Worm (Caenorhabditis elegans): ENCODE results near the gene F14H12.17.
A peak's percentile ranks its signal among the peaks of the same experiment; 100 is the strongest.

The F14H12.17 gene

DNA sequence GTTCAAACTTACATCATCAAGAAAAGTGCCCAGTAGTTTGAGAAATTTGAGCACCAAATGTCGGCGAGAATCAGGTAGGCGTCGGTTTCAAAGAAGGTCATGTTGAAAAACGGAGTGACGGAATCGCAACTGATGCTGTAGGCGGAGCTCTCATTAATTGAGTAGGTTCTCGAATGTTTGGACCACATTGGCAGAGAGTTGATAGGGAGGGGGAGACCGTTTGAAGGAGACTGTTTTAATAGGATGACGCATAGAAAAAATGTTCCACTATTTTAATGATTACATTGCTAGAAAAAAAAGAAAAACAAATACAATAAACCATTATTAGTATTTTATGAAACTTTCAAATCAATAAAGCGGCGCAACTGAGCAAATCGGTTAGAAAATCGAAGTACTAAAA, at the start of gene F14H12.17:
Gene F14H12.17 (minus strand): TSS at position 101 of the 400 bp plus-strand sequence.
- no peak for TF ChIP-seq rbr-2 (tag; optimal IDR thresholded peaks at IDR 0.05)
- TF ChIP-seq pha-4 (GFP tag; IDR thresholded peaks at IDR 0.05), result no peak
- TF ChIP-seq pha-4 (tag; optimal IDR thresholded peaks at IDR 0.05), result no peak
- no peak for TF ChIP-seq R02D3.7 (tag; optimal IDR thresholded peaks at IDR 0.05)
- TF ChIP-seq gei-8 (GFP tag; optimal IDR thresholded peaks at IDR 0.05), result no peak
- TF ChIP-seq daf-19 (GFP tag; conservative IDR thresholded peaks at IDR 0.05), result no peak
- no peak for TF ChIP-seq lin-38 (GFP tag; IDR thresholded peaks at IDR 0.05)
- no peak for TF ChIP-seq mxl-2 (GFP tag; conservative IDR thresholded peaks at IDR 0.05)
- no peak for TF ChIP-seq spr-3 (GFP tag; optimal IDR thresholded peaks at IDR 0.05)
- no peak for TF ChIP-seq F44E2.7 (GFP tag; IDR thresholded peaks at IDR 0.05)
- no peak for TF ChIP-seq attf-4 (tag; optimal IDR thresholded peaks at IDR 0.05)

DNA sequence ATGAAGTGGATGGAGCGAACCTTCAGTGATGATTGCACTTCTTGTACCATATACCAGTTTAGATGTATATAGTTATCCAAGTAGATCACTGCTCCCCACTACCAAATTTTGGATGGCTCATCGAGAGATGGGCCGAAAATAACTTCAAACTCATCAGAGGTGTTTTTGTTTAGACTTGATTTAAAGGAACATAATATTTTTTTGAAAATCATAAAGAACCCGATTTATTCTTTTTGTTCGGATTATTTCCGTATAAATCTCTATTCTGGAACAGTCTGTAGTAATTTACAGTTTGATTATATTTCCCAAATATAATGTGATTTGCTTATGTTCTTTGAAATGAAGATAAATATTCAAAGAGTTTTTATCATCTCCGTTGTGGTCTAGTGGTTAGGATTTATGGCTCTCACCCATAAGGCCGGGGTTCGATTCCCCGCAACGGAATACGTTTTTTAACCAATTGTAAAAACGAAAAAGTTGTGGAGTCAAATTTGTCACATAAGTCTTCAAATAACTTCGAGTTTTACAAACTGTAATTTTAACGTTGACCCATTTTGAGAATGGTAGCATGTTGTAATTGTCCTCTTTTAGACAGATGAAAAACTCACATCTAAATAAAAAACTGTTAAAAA, 47.3 kb upstream of the F14H12.17 start:
- 0 out of 2 replicates have a peak, but pooled peaks have one; percentile 58 for TF ChIP-seq dmd-8 (GFP tag; IDR thresholded peaks at IDR 0.05)
- TF ChIP-seq lim-7 (GFP tag; IDR thresholded peaks at IDR 0.05), result peak; percentile 58; the same call in 1 of the 2 replicates
- TF ChIP-seq cey-2 (tag; optimal IDR thresholded peaks at IDR 0.05; ENCODE audit: borderline replicate concordance, insufficient read depth), result no peak
- TF ChIP-seq ceh-44 (GFP tag; IDR thresholded peaks at IDR 0.05), result 0 out of 2 replicates have a peak, but pooled peaks have one; percentile 40
- TF ChIP-seq nhr-111 (GFP tag; optimal IDR thresholded peaks at IDR 0.05), result no peak
- no peak for TF ChIP-seq nhr-11 (tag; optimal IDR thresholded peaks at IDR 0.05)
- no peak for TF ChIP-seq aha-1 (tag)
- 0 out of 2 replicates have a peak, but pooled peaks have one; percentile 52 for TF ChIP-seq Y48G9A.11 (GFP tag; IDR thresholded peaks at IDR 0.05)
- no peak for TF ChIP-seq ztf-11 (tag; optimal IDR thresholded peaks at IDR 0.05)
- TF ChIP-seq nhr-48 (tag; optimal IDR thresholded peaks at IDR 0.05), result peak; percentile 3
- peak; percentile 76 for TF ChIP-seq snpc-1.2 (GFP tag; IDR thresholded peaks at IDR 0.05)
- TF ChIP-seq lir-3 (tag; optimal IDR thresholded peaks at IDR 0.05), result peak; percentile 13
- peak; percentile 48; the same call in 1 of the 2 replicates for TF ChIP-seq pha-4 (GFP tag; IDR thresholded peaks at IDR 0.05)
- TF ChIP-seq pha-4 (tag; optimal IDR thresholded peaks at IDR 0.05), result no peak
- no peak for TF ChIP-seq nhr-102 (tag; optimal IDR thresholded peaks at IDR 0.05)
- TF ChIP-seq F26F4.8 (GFP tag; conservative IDR thresholded peaks at IDR 0.05), result 0 out of 2 replicates have a peak, but pooled peaks have one; percentile 22
- peak in 1 of 2 experiments; percentile 56 for TF ChIP-seq daf-16 (GFP tag; optimal IDR thresholded peaks at IDR 0.05)
- no peak for TF ChIP-seq daf-16 (tag; optimal IDR thresholded peaks at IDR 0.05)
- peak; percentile 76 for TF ChIP-seq vab-7 (GFP tag; IDR thresholded peaks at IDR 0.05)
- TF ChIP-seq dmd-6 (GFP tag; IDR thresholded peaks at IDR 0.05), result peak; percentile 29; the same call in 1 of the 2 replicates
- no peak for TF ChIP-seq lin-39 (tag; optimal IDR thresholded peaks at IDR 0.05)
- no peak for TF ChIP-seq arid-1 (GFP tag; conservative IDR thresholded peaks at IDR 0.05)
- no peak for TF ChIP-seq ZK546.5 (tag; optimal IDR thresholded peaks at IDR 0.05)

DNA sequence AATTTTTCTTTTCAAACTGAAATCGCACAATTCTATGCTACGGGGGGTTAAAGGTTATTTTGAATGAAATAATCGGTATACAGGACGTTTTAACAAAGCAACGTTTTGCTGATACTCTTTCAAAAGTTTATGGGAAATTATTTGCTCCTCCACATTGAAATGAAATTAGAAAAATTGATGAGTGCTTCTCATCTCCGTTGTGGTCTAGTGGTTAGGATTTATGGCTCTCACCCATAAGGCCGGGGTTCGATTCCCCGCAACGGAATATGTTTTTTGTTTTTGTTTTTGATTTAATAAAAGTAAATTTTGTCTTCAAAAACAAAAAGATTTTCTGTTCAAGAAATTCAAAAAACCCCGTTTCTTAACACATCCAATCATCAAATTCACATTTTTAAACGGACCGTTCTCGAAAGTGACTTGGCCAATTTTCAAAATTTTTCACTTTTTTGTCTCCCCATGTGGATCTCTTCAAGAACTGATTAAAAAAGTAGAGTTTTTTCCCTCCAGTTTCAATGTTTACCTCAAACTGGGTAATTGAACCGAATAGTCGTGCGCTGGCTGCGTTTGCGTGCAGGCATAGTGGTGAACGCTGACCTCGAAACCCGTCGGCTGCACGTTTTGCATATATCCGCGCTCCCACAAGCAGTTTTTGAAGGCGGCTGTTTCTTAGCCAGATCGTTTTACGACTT, 46.6 kb upstream of the F14H12.17 start:
- no peak for TF ChIP-seq lin-39 (tag; optimal IDR thresholded peaks at IDR 0.05)
- TF ChIP-seq vab-7 (GFP tag; IDR thresholded peaks at IDR 0.05), result peak; percentile 55; the same call in 1 of the 2 replicates
- TF ChIP-seq daf-16 (GFP tag; optimal IDR thresholded peaks at IDR 0.05), result peak in 1 of 2 experiments; percentile 4
- no peak for TF ChIP-seq daf-16 (tag; optimal IDR thresholded peaks at IDR 0.05)
- TF ChIP-seq unc-62 (GFP tag; optimal IDR thresholded peaks at IDR 0.05 in 1 of 2), result peak in 1 of 2 experiments; percentile 7
- TF ChIP-seq unc-62 (tag; optimal IDR thresholded peaks at IDR 0.05), result no peak
- no peak for TF ChIP-seq nhr-237 (tag; optimal IDR thresholded peaks at IDR 0.05)
- peak; percentile 35 for TF ChIP-seq mes-2 (tag; optimal IDR thresholded peaks at IDR 0.05; ENCODE audit: poor library complexity, severe bottlenecking)
- TF ChIP-seq ZK337.2 (GFP tag; IDR thresholded peaks at IDR 0.05), result 0 out of 2 replicates have a peak, but pooled peaks have one; percentile 20
- peak; percentile 76 for TF ChIP-seq lim-7 (GFP tag; IDR thresholded peaks at IDR 0.05)
- peak; percentile 58; the same call in 1 of the 2 replicates for TF ChIP-seq pha-4 (GFP tag; IDR thresholded peaks at IDR 0.05)
- no peak for TF ChIP-seq pha-4 (tag; optimal IDR thresholded peaks at IDR 0.05)
- TF ChIP-seq snpc-1.2 (GFP tag; IDR thresholded peaks at IDR 0.05), result peak; percentile 10; the same call in 1 of the 2 replicates
- TF ChIP-seq zfp-3 (GFP tag; conservative IDR thresholded peaks at IDR 0.05), result peak; percentile 49; the same call in 1 of the 2 replicates
- peak; percentile 11; the same call in 1 of the 2 replicates for TF ChIP-seq lin-1 (GFP tag; IDR thresholded peaks at IDR 0.05)
- no peak for TF ChIP-seq F37D6.2 (tag; optimal IDR thresholded peaks at IDR 0.05)
- TF ChIP-seq F26F4.8 (GFP tag; conservative IDR thresholded peaks at IDR 0.05), result 0 out of 2 replicates have a peak, but pooled peaks have one; percentile 43
